Worm (Caenorhabditis elegans) whole organism, L4 larva: Measurements from ENCODE around the gene zipt-2.2.

Experiments
- F26F4.8 ChIP-seq: fragments of 200-800 bp; sonication (Bioruptor generic); conservative IDR thresholded peaks from 2 replicates; pipeline ENCODE4 v1.3.6; 2022; ENCODE audit warnings: missing genetic modification characterization, missing compliant biosample characterization
- F44E2.7 ChIP-seq: fragments of 200-800 bp; sonication (Bioruptor generic); IDR thresholded peaks from 2 replicates; pipeline ENCODE4 v2.1.2; 2022; ENCODE audit warnings: missing genetic modification characterization, missing compliant biosample characterization
- R02D3.7 ChIP-seq: fragments of 150-350 bp; sonication (generic microtip); optimal IDR thresholded peaks from 3 replicates; lab custom pipeline; 2014; ENCODE audit warnings: missing biosample characterization, missing genetic modification characterization
- T26A8.4 ChIP-seq: fragments of 200-800 bp; sonication (Bioruptor generic); IDR thresholded peaks from 2 replicates; pipeline ENCODE4 v1.3.6; 2022; ENCODE audit warnings: missing genetic modification characterization, missing compliant biosample characterization
- aha-1 ChIP-seq: fragments of 150-350 bp; peaks from one replicate; lab custom pipeline; 2014; ENCODE audit warnings: missing biosample characterization, missing genetic modification characterization
- ama-1 ChIP-seq: fragments of 150-350 bp; optimal IDR thresholded peaks from 2 replicates; lab custom pipeline; 2014; ENCODE audit warnings: inconsistent platforms, mixed read lengths
- ceh-20 ChIP-seq: fragments of 200-800 bp; sonication (Bioruptor generic); IDR thresholded peaks from 2 replicates; pipeline ENCODE4 v1.3.6; 2022; ENCODE audit warnings: missing genetic modification reagents, missing genetic modification characterization, missing compliant biosample characterization
- ctbp-1 ChIP-seq: fragments of 200-800 bp; sonication (Bioruptor generic); IDR thresholded peaks from 2 replicates; pipeline ENCODE4 v1.3.6; 2022; ENCODE audit warnings: missing genetic modification reagents, missing genetic modification characterization, missing compliant biosample characterization
- daf-16 ChIP-seq, 3 experiments: sonication (generic microtip); optimal IDR thresholded peaks; 2 replicates each; lab custom pipeline; 2016 to 2017; ENCODE audit warnings: missing genetic modification characterization in 3 of 3, missing genetic modification reagents in 3 of 3, mild to moderate bottlenecking in 2 of 3, missing compliant biosample characterization in 2 of 3, missing biosample characterization in 1 of 3, moderate library complexity in 1 of 3
- daf-8 ChIP-seq: fragments of 200-800 bp; sonication (Bioruptor generic); IDR thresholded peaks from 2 replicates; pipeline ENCODE4 v1.3.6; 2022; ENCODE audit warnings: missing genetic modification characterization, missing compliant biosample characterization
- dmd-6 ChIP-seq: fragments of 200-800 bp; sonication (Bioruptor generic); IDR thresholded peaks from 2 replicates; pipeline ENCODE4 v1.3.6; 2022; ENCODE audit warnings: missing genetic modification reagents, missing genetic modification characterization, missing compliant biosample characterization
- dpl-1 ChIP-seq: fragments of 150-350 bp; optimal IDR thresholded peaks from 2 replicates; lab custom pipeline; 2014; ENCODE audit warnings: missing biosample characterization, missing genetic modification reagents, missing genetic modification characterization
- duxl-1 ChIP-seq: sonication (generic microtip); optimal IDR thresholded peaks from 2 replicates; lab custom pipeline; 2016; ENCODE audit warnings: mild to moderate bottlenecking, missing genetic modification characterization, moderate library complexity, missing compliant biosample characterization; ENCODE audit not compliant: poor library complexity
- dve-1 ChIP-seq: sonication (generic microtip); optimal IDR thresholded peaks from 2 replicates; lab custom pipeline; 2017; ENCODE audit warnings: antibody characterized with exemption, mild to moderate bottlenecking, missing genetic modification characterization, missing compliant biosample characterization; ENCODE audit not compliant: insufficient read depth
- egl-27 ChIP-seq: sonication (generic microtip); optimal IDR thresholded peaks from 3 replicates; lab custom pipeline; 2017; ENCODE audit warnings: missing biosample characterization, missing genetic modification reagents, missing genetic modification characterization
- hif-1 ChIP-seq, 2 experiments: sonication (generic microtip); optimal IDR thresholded peaks; 2 replicates each; lab custom pipeline; 2016 to 2017; ENCODE audit warnings: missing compliant biosample characterization in 2 of 2, missing genetic modification characterization in 2 of 2, missing genetic modification reagents in 2 of 2, missing genotype in 2 of 2, mild to moderate bottlenecking in 1 of 2
- hlh-11 ChIP-seq: fragments of 200-800 bp; sonication (Bioruptor generic); optimal IDR thresholded peaks from 2 replicates; lab custom pipeline; 2018; ENCODE audit warnings: mild to moderate bottlenecking, missing genetic modification characterization, missing compliant biosample characterization
- lin-1 ChIP-seq: fragments of 200-800 bp; sonication (Bioruptor generic); IDR thresholded peaks from 2 replicates; pipeline ENCODE4 v1.3.6; 2022; ENCODE audit warnings: missing genetic modification reagents, missing genetic modification characterization, missing compliant biosample characterization
- lin-13 ChIP-seq: fragments of 150-350 bp; optimal IDR thresholded peaks from 2 replicates; lab custom pipeline; 2014; ENCODE audit warnings: missing biosample characterization, missing genetic modification reagents, missing genetic modification characterization
- lin-15B ChIP-seq: fragments of 150-350 bp; sonication (generic microtip); optimal IDR thresholded peaks from 3 replicates; lab custom pipeline; 2014; ENCODE audit warnings: missing biosample characterization, missing genetic modification characterization
- lin-38 ChIP-seq: fragments of 200-800 bp; sonication (Bioruptor generic); IDR thresholded peaks from 2 replicates; pipeline ENCODE4 v1.3.6; 2022; ENCODE audit warnings: missing genetic modification reagents, missing genetic modification characterization, missing compliant biosample characterization
- lsy-2 ChIP-seq, 2 experiments: fragments of 150-350 bp in 1 of 2; sonication (generic microtip) in 1 of 2; optimal IDR thresholded peaks; 2 replicates each; lab custom pipeline; 2014 to 2017; ENCODE audit warnings: missing biosample characterization in 2 of 2, missing genetic modification characterization in 2 of 2
- madf-5 ChIP-seq, 2 experiments: fragments of 200-800 bp; sonication (Bioruptor generic); IDR thresholded peaks; 2 replicates each; pipeline ENCODE4 v1.3.6; 2022; ENCODE audit warnings: missing compliant biosample characterization in 2 of 2, missing genetic modification characterization in 2 of 2
- madf-9 ChIP-seq: fragments of 200-800 bp; sonication (Bioruptor generic); conservative IDR thresholded peaks from 2 replicates; pipeline ENCODE4 v1.3.6; 2022; ENCODE audit warnings: missing genetic modification reagents, missing genetic modification characterization, missing compliant biosample characterization
- mep-1 ChIP-seq: fragments of 150-350 bp; sonication (generic microtip); optimal IDR thresholded peaks from 3 replicates; lab custom pipeline; 2014; ENCODE audit warnings: missing biosample characterization, missing genetic modification characterization
- mes-2 ChIP-seq: sonication (generic microtip); optimal IDR thresholded peaks from 2 replicates; lab custom pipeline; 2016; ENCODE audit warnings: missing genotype, mild to moderate bottlenecking, missing genetic modification characterization, missing compliant biosample characterization; ENCODE audit not compliant: poor library complexity, severe bottlenecking
- mxl-2 ChIP-seq: fragments of 200-800 bp; sonication (Bioruptor generic); conservative IDR thresholded peaks from 2 replicates; pipeline ENCODE4 v1.3.6; 2022; ENCODE audit warnings: missing genetic modification reagents, missing genetic modification characterization, missing compliant biosample characterization
- nhr-28 ChIP-seq: fragments of 150-350 bp; optimal IDR thresholded peaks from 2 replicates; lab custom pipeline; 2014; ENCODE audit warnings: missing biosample characterization, missing genetic modification characterization
- nhr-6 ChIP-seq: fragments of 150-350 bp; optimal IDR thresholded peaks from 2 replicates; lab custom pipeline; 2014; ENCODE audit warnings: missing biosample characterization, missing genetic modification characterization
- nhr-77 ChIP-seq: fragments of 150-350 bp; optimal IDR thresholded peaks from 2 replicates; lab custom pipeline; 2014; ENCODE audit warnings: missing biosample characterization, missing genetic modification characterization
- pha-4 ChIP-seq, 2 experiments: fragments of 150-350 bp in 1 of 2; fragments of 200-800 bp in 1 of 2; sonication (Bioruptor generic) in 1 of 2; IDR thresholded peaks in 1 of 2; optimal IDR thresholded peaks in 1 of 2; 2 replicates each; pipeline versions ENCODE4 v1.3.6 to Lab custom; 2014 to 2022; ENCODE audit warnings: missing genetic modification characterization in 2 of 2, missing genetic modification reagents in 2 of 2, missing biosample characterization in 1 of 2, missing compliant biosample characterization in 1 of 2
- pqm-1 ChIP-seq: sonication (generic microtip); optimal IDR thresholded peaks from 2 replicates; lab custom pipeline; 2017; ENCODE audit warnings: missing biosample characterization, missing genetic modification characterization
- rbr-2 ChIP-seq: sonication (generic microtip); optimal IDR thresholded peaks from 2 replicates; lab custom pipeline; 2016; ENCODE audit warnings: missing genotype, missing genetic modification characterization, missing compliant biosample characterization
- set-16 ChIP-seq: fragments of 200-800 bp; sonication (Bioruptor generic); IDR thresholded peaks from 2 replicates; pipeline ENCODE4 v1.3.6; 2022; ENCODE audit warnings: missing genetic modification reagents, missing genetic modification characterization, missing compliant biosample characterization
- spr-3 ChIP-seq: fragments of 200-800 bp; sonication (Bioruptor generic); optimal IDR thresholded peaks from 2 replicates; lab custom pipeline; 2018; ENCODE audit warnings: mild to moderate bottlenecking, missing genetic modification characterization, missing compliant biosample characterization
- unc-130 ChIP-seq: sonication (generic microtip); optimal IDR thresholded peaks from 2 replicates; lab custom pipeline; 2016; ENCODE audit warnings: missing genetic modification reagents, missing genetic modification characterization, missing compliant biosample characterization
- unc-62 ChIP-seq, 3 experiments: fragments of 150-350 bp in 1 of 3; sonication (generic microtip); optimal IDR thresholded peaks in 2 of 3; peaks in 1 of 3; 1 replicate in 1 of 3; 2 replicates in 2 of 3; lab custom pipeline; 2014 to 2017; ENCODE audit warnings: missing biosample characterization in 3 of 3, missing genetic modification characterization in 3 of 3, missing genetic modification reagents in 3 of 3, missing genotype in 1 of 3
- zag-1 ChIP-seq: fragments of 150-350 bp; optimal IDR thresholded peaks from 2 replicates; lab custom pipeline; 2014; ENCODE audit warnings: missing biosample characterization, missing genetic modification characterization

zipt-2.2 gene

DNA sequence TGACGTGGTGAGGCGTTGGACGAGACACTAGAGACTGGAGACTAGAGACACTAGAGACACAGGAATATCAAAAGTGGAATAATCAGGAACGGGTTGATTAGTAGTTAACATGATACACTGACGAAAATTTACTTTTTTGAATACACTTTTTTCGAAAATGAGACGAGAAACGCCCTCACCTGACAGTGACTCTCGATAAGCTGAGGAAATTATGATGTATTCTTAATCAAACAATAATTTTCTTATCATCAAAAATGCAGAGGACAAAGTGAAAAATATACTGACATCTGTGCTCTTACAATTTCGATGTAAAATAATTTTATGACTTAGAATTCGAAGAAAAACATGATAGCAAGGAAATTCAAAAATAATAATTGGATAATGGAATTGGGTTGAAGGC is 24.3 kb upstream of the zipt-2.2 start:
- TF ChIP-seq lin-15B (tag; lab: Kevin White, UChicago), result no peak
- no peak for TF ChIP-seq nhr-77 (tag; lab: Kevin White, UChicago)
- TF ChIP-seq pqm-1 (tag; lab: Kevin White, UChicago), result peak; percentile 74
- peak in 1 of 2 experiments; percentile 70 for TF ChIP-seq unc-62 (GFP tag; optimal IDR thresholded peaks at IDR 0.05 in 1 of 2; lab: Kevin White, UChicago)
- no peak for TF ChIP-seq unc-62 (tag; optimal IDR thresholded peaks at IDR 0.05; lab: Kevin White, UChicago)
- TF ChIP-seq dmd-6, result peak; percentile 58
- TF ChIP-seq nhr-28 (tag; lab: Kevin White, UChicago), result peak; percentile 45
- peak; percentile 19 for TF ChIP-seq hlh-11

DNA sequence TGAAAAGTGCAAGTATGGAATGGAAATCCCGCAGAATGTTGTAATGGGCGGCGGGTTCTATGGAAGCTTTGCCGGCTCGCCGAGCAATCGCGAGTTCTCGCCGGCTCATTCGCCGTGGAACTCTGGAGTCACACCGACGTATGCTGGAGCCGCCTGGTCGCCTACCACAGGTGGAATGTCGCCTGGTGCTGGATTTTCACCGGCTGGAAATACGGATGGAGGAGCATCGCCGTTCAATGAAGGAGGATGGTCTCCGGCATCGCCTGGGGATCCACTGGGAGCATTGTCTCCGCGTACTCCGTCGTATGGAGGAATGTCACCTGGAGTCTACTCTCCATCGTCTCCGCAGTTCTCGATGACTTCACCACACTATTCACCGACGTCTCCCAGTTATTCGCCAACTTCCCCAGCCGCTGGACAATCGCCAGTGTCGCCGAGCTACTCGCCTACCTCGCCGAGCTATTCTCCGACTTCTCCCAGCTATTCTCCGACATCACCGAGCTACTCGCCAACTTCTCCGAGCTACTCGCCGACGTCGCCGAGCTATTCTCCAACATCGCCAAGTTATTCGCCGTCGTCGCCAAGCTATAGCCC is 19.9 kb upstream of the zipt-2.2 start:
- no peak for TF ChIP-seq ceh-20
- peak; percentile 77 for TF ChIP-seq set-16 (GFP tag; lab: Robert Waterston, UW)

DNA sequence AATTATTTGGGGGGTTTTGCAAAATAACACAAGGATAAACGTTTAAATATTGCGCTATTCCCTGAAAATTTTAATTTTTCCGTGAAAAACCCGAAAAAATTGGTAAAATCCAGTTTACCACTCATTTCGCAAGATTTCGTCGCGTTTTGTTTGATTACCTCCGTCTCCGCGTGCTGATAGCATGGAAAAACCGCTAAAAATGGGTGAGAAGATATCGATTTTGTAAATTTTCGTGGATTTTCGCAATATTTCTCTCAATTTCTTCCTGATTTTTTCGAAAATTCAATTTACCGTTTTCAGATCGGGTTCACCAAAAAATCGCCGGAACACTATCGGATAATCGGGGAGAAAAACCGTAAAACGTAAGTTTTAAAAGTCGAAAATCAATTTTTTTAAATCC is 12.6 kb upstream of the zipt-2.2 start, which contains the start of gene ama-1:
Gene ama-1 (plus strand): TSS at position 301 of the 400 bp plus-strand sequence.
- TF ChIP-seq hlh-11, result no peak
- TF ChIP-seq F26F4.8 (GFP tag; lab: Robert Waterston, UW), result no peak
- TF ChIP-seq hif-1 (tag; optimal IDR thresholded peaks at IDR 0.05; lab: Kevin White, UChicago), result no peak
- TF ChIP-seq zag-1 (tag; lab: Kevin White, UChicago), result no peak
- TF ChIP-seq unc-130 (GFP tag; lab: Kevin White, UChicago), result no peak
- no peak for TF ChIP-seq aha-1 (tag; lab: Kevin White, UChicago)
- no peak for TF ChIP-seq F44E2.7
- TF ChIP-seq mes-2, result no peak
- TF ChIP-seq pha-4 (GFP tag; IDR thresholded peaks at IDR 0.05; lab: Robert Waterston, UW), result no peak
- no peak for TF ChIP-seq pha-4 (tag; optimal IDR thresholded peaks at IDR 0.05; lab: Kevin White, UChicago)
- TF ChIP-seq spr-3 (GFP tag; lab: Kevin White, UChicago), result no peak
- TF ChIP-seq daf-8 (GFP tag; lab: Robert Waterston, UW), result no peak
- no peak for TF ChIP-seq madf-5 (GFP tag; IDR thresholded peaks at IDR 0.05; lab: Robert Waterston, UW)
- no peak for TF ChIP-seq ama-1 (lab: Kevin White, UChicago)
- TF ChIP-seq madf-9 (GFP tag; lab: Robert Waterston, UW), result no peak
- TF ChIP-seq T26A8.4 (GFP tag; lab: Robert Waterston, UW), result no peak
- no peak for TF ChIP-seq mxl-2
- no peak for TF ChIP-seq egl-27 (tag; lab: Kevin White, UChicago)
- no peak for TF ChIP-seq duxl-1 (tag; lab: Kevin White, UChicago)
- no peak for TF ChIP-seq nhr-6 (tag; lab: Kevin White, UChicago)

DNA sequence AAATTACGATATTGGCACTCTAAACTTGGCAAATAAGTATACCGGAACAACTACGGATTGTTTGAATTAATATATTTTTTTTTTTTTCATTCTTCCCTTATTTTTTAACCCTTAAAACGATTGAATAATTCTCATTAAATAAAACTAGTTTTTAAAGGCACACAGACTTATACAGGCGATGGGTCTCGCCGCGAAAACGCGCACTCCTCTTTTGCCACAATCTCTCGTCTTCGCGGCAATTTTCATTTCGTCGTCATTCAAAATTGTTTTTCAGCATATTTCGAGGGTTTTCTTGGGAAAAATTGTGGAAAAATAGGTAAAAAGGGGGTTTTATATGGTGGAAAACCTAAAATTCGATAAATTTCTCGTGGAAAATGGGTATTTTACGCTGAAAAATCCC is 12.2 kb upstream of the zipt-2.2 start:
- TF ChIP-seq lsy-2 (tag; optimal IDR thresholded peaks at IDR 0.05; lab: Kevin White, UChicago) (peak in 1 of 2 experiments; percentile 80), rbr-2 (tag; lab: Kevin White, UChicago) (peak; percentile 42), zag-1 (tag; lab: Kevin White, UChicago) (no peak), ctbp-1 (no peak), mes-2 (peak; percentile 74), mep-1 (peak; percentile 11), duxl-1 (tag; lab: Kevin White, UChicago) (peak; percentile 15), lin-1 (GFP tag; lab: Robert Waterston, UW) (no peak), dpl-1 (GFP tag; lab: Kevin White, UChicago) (peak; percentile 74), lin-38 (GFP tag; lab: Robert Waterston, UW) (peak; percentile 55), aha-1 (tag; lab: Kevin White, UChicago) (peak; percentile 71), daf-16 (GFP tag; optimal IDR thresholded peaks at IDR 0.05; lab: Kevin White, UChicago) (no peak), daf-16 (tag; optimal IDR thresholded peaks at IDR 0.05; lab: Kevin White, UChicago) (peak; percentile 0), dve-1 (peak; percentile 32), lin-13 (GFP tag; lab: Kevin White, UChicago) (no peak), R02D3.7 (tag; lab: Kevin White, UChicago) (no peak)
